Worm (Caenorhabditis elegans): ENCODE data around the gene prx-3.
A peak's percentile ranks its signal among the peaks of the same experiment; 100 is the strongest.

prx-3 gene

ce11 chrX:6091967-6092366 lies 20.8 kb downstream of the prx-3 start, which contains the start of gene hsp-3 (continued):
- TF ChIP-seq ceh-88 (GFP tag; IDR thresholded peaks at IDR 0.05) = peak; percentile 92
- TF ChIP-seq ceh-82 (tag; optimal IDR thresholded peaks at IDR 0.05) = peak; percentile 94 to 97 (median 95)
- peak; percentile 87 for TF ChIP-seq fkh-10 (GFP tag; optimal IDR thresholded peaks at IDR 0.05)
- TF ChIP-seq ceh-90 (tag; optimal IDR thresholded peaks at IDR 0.05) = no peak
- peak; percentile 67 for TF ChIP-seq sox-4 (tag; optimal IDR thresholded peaks at IDR 0.05)
- peak; percentile 98 for TF ChIP-seq lin-13 (GFP tag; optimal IDR thresholded peaks at IDR 0.05)
- peak; percentile 91 for TF ChIP-seq irx-1 (tag; optimal IDR thresholded peaks at IDR 0.05)
- TF ChIP-seq dsc-1 (tag; optimal IDR thresholded peaks at IDR 0.05) = peak; percentile 88
- peak; percentile 84 to 92 for TF ChIP-seq efl-1 (optimal IDR thresholded peaks at IDR 0.05)
- TF ChIP-seq efl-1 (GFP tag; optimal IDR thresholded peaks at IDR 0.05 in 1 of 2) = peak; percentile 84 to 97
- peak; percentile 98 for TF ChIP-seq nhr-20 (tag; optimal IDR thresholded peaks at IDR 0.05)
- no peak for TF ChIP-seq alr-1 (tag; optimal IDR thresholded peaks at IDR 0.05; ENCODE audit: borderline replicate concordance)
- TF ChIP-seq zip-4 (GFP tag; optimal IDR thresholded peaks at IDR 0.05) = peak; percentile 86
- peak; percentile 97 for TF ChIP-seq nhr-47 (tag; optimal IDR thresholded peaks at IDR 0.05)
- peak; percentile 2 for TF ChIP-seq pqm-1 (tag; optimal IDR thresholded peaks at IDR 0.05)
- TF ChIP-seq C16A3.4 (tag; optimal IDR thresholded peaks at IDR 0.05) = peak; percentile 90
- TF ChIP-seq pax-3 (tag; optimal IDR thresholded peaks at IDR 0.05) = peak; percentile 95
- peak; percentile 76 for TF ChIP-seq snpc-4 (tag; optimal IDR thresholded peaks at IDR 0.05)
- TF ChIP-seq aly-2 (tag; optimal IDR thresholded peaks at IDR 0.05) = no peak
- TF ChIP-seq efl-3 (GFP tag; optimal IDR thresholded peaks at IDR 0.05) = peak; percentile 49
- peak; percentile 92 for TF ChIP-seq egl-13 (tag; optimal IDR thresholded peaks at IDR 0.05)
- peak in 1 of 2 experiments; percentile 98 for TF ChIP-seq mdl-1 (tag; optimal IDR thresholded peaks at IDR 0.05)
- peak; percentile 41 for TF ChIP-seq blmp-1 (tag; optimal IDR thresholded peaks at IDR 0.05)
- peak; percentile 73 for TF ChIP-seq lin-39 (tag; optimal IDR thresholded peaks at IDR 0.05)
- TF ChIP-seq rnt-1 (tag; optimal IDR thresholded peaks at IDR 0.05) = peak; percentile 95
- TF ChIP-seq nhr-71 (tag; optimal IDR thresholded peaks at IDR 0.05) = peak; percentile 99
- no peak for TF ChIP-seq nhr-28 (tag; optimal IDR thresholded peaks at IDR 0.05)
- TF ChIP-seq vab-15 (tag; optimal IDR thresholded peaks at IDR 0.05) = peak; percentile 49
- TF ChIP-seq unc-130 (tag; optimal IDR thresholded peaks at IDR 0.05) = peak; percentile 33
- no peak for TF ChIP-seq unc-62 (GFP tag; optimal IDR thresholded peaks at IDR 0.05)
- TF ChIP-seq nhr-19 (GFP tag; conservative IDR thresholded peaks at IDR 0.05) = peak; percentile 97
- peak; percentile 98 for TF ChIP-seq nhr-90 (tag; optimal IDR thresholded peaks at IDR 0.05; ENCODE audit: poor library complexity)

ce11 chrX:6090779-6091178 lies 21.9 kb downstream of the prx-3 start:
- no peak for TF ChIP-seq unc-86 (tag; optimal IDR thresholded peaks at IDR 0.05)
- TF ChIP-seq nhr-71 (tag; optimal IDR thresholded peaks at IDR 0.05) = peak; percentile 16

ce11 chrX:6088718-6089117 lies 24.0 kb downstream of the prx-3 start:
- peak; percentile 43 for TF ChIP-seq nhr-71 (tag; optimal IDR thresholded peaks at IDR 0.05)
- no peak for TF ChIP-seq ztf-11 (tag; optimal IDR thresholded peaks at IDR 0.05)
- peak; percentile 27 for TF ChIP-seq elt-2 (tag; optimal IDR thresholded peaks at IDR 0.05)
- no peak for TF ChIP-seq rnt-1 (tag; optimal IDR thresholded peaks at IDR 0.05)
- peak; percentile 98 for TF ChIP-seq aly-2 (tag; optimal IDR thresholded peaks at IDR 0.05)
- TF ChIP-seq fos-1 (tag; optimal IDR thresholded peaks at IDR 0.05) = no peak
- no peak for TF ChIP-seq fkh-8 (tag; optimal IDR thresholded peaks at IDR 0.05)
- peak; percentile 25 for TF ChIP-seq xbp-1 (tag; optimal IDR thresholded peaks at IDR 0.05)
- TF ChIP-seq nhr-90 (tag; optimal IDR thresholded peaks at IDR 0.05; ENCODE audit: poor library complexity) = peak; percentile 3
- no peak for TF ChIP-seq irx-1 (tag; optimal IDR thresholded peaks at IDR 0.05)

ce11 chrX:6087676-6088075 lies 25.0 kb downstream of the prx-3 start, which contains the start of gene C45B2.8:
Gene C45B2.8, plus strand, starts transcription at chrX:6087976.
- TF ChIP-seq fkh-8 (tag; optimal IDR thresholded peaks at IDR 0.05) (no peak), efl-3 (GFP tag; optimal IDR thresholded peaks at IDR 0.05) (no peak), fkh-10 (GFP tag; optimal IDR thresholded peaks at IDR 0.05) (no peak), nhr-77 (tag; optimal IDR thresholded peaks at IDR 0.05) (no peak), swsn-7 (tag; optimal IDR thresholded peaks at IDR 0.05) (no peak), fos-1 (tag; optimal IDR thresholded peaks at IDR 0.05) (no peak), lin-13 (GFP tag; optimal IDR thresholded peaks at IDR 0.05) (no peak), nhr-47 (tag; optimal IDR thresholded peaks at IDR 0.05) (no peak), F16B12.6 (tag; optimal IDR thresholded peaks at IDR 0.05) (no peak), sptf-1 (tag; optimal IDR thresholded peaks at IDR 0.05) (no peak), nhr-76 (tag; optimal IDR thresholded peaks at IDR 0.05) (no peak)

All from whole organism, L1 larva.